Fruit fly (Drosophila melanogaster): ENCODE measurements around the gene CG5280.

CG5280 gene

DNA sequence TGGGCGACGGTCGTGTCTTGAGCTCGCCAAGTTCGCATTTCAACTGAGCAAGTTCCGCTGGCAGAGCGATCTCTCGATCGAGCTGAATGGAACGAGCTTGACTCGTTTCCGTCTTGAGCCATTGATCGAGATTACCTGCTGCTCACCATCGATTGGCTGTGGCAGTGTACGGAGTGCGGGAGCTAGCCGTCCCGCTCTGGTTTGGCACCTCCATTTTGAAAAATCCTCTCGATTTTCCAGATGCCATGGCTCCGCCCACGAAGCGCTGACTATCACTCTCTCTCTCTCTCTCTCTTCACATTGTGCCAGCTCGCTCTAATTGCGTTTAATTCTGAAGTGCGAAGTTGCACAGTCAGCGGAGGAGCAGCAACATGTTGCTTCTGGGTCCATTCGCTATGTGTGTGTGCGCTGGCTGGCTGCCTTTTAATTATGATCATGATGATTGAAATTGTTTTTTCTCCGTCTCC, 29.2 kb upstream of the CG5280 start, which contains the start of gene Doc2 (continued):
- no peak for TF ChIP-seq ase (GFP tag; IDR thresholded peaks at IDR 0.05)
- TF ChIP-seq wek (GFP tag; optimal IDR thresholded peaks at IDR 0.05) = no peak
- no peak for TF ChIP-seq Blimp-1 (GFP tag; optimal IDR thresholded peaks at IDR 0.05)
- no peak for TF ChIP-seq CG18011 (GFP tag; optimal IDR thresholded peaks at IDR 0.05)
- TF ChIP-seq pho (GFP tag; optimal IDR thresholded peaks at IDR 0.05) = no peak
- no peak for TF ChIP-seq CG11723 (GFP tag; optimal IDR thresholded peaks at IDR 0.05)
- TF ChIP-seq CG9932 (GFP tag; IDR thresholded peaks at IDR 0.05) = no peak
- no peak for TF ChIP-seq CG7839 (tag; optimal IDR thresholded peaks at IDR 0.05)
- no peak for TF ChIP-seq CG18262 (tag; optimal IDR thresholded peaks at IDR 0.05)
- TF ChIP-seq gce (GFP tag; IDR thresholded peaks at IDR 0.05) = 0 out of 3 replicates have a peak, but pooled peaks have one; percentile 18
- TF ChIP-seq Bgb (GFP tag; IDR thresholded peaks at IDR 0.05; ENCODE audit: partially characterized antibody) = no peak; the same call in 1 of the 2 replicates
- no peak for TF ChIP-seq CG4360 (GFP tag; IDR thresholded peaks at IDR 0.05)
- no peak for TF ChIP-seq seq (GFP tag; IDR thresholded peaks at IDR 0.05)
- TF ChIP-seq Rfx (GFP tag; IDR thresholded peaks at IDR 0.05) = no peak
- no peak for TF ChIP-seq CG16815 (GFP tag; optimal IDR thresholded peaks at IDR 0.05)
- no peak for TF ChIP-seq CG3995 (GFP tag; optimal IDR thresholded peaks at IDR 0.05)
- TF ChIP-seq otp (GFP tag; IDR thresholded peaks at IDR 0.05) = no peak
- TF ChIP-seq kah (GFP tag; optimal IDR thresholded peaks at IDR 0.05) = peak; percentile 53

DNA sequence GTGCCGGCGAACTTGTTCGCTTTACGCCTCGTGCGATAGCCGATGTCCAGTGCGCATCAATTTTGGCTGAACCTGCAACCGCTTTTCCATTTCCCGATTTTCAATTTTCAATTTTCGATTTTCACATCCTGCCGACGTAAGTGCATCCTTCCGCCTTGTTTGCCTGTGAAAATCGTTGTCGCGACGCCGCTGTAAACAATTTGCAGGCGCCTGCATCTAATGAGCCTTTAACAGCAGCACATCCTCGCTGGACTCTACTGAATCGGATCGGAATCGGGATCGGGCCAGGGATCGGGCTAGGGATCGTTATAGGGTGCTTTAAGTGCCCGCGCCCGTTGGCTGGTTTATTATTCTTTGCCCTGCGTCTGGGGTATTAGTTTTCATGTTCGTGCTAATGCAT, 27.4 kb upstream of the CG5280 start:
- peak in 1 of 2 experiments; percentile 15 for TF ChIP-seq tll (GFP tag; optimal IDR thresholded peaks at IDR 0.05)
- no peak for TF ChIP-seq CG32532 (GFP tag; IDR thresholded peaks at IDR 0.05)
- TF ChIP-seq CG15479 (GFP tag; optimal IDR thresholded peaks at IDR 0.05) = peak; percentile 43
- no peak for TF ChIP-seq hbn (GFP tag; IDR thresholded peaks at IDR 0.05; ENCODE audit: partially characterized antibody)
- peak; percentile 96 for TF ChIP-seq zen (tag; optimal IDR thresholded peaks at IDR 0.05)
- no peak for TF ChIP-seq tin (GFP tag; optimal IDR thresholded peaks at IDR 0.05)
- TF ChIP-seq CG7987 (GFP tag; optimal IDR thresholded peaks at IDR 0.05) = no peak
- no peak for TF ChIP-seq wor (GFP tag; IDR thresholded peaks at IDR 0.05)
- no peak for TF ChIP-seq CG1529 (GFP tag; optimal IDR thresholded peaks at IDR 0.05)
- no peak for TF ChIP-seq CG13624 (GFP tag; optimal IDR thresholded peaks at IDR 0.05)
- no peak for TF ChIP-seq twi (tag; optimal IDR thresholded peaks at IDR 0.05)
- no peak for TF ChIP-seq sens-2 (GFP tag; IDR thresholded peaks at IDR 0.05)

DNA sequence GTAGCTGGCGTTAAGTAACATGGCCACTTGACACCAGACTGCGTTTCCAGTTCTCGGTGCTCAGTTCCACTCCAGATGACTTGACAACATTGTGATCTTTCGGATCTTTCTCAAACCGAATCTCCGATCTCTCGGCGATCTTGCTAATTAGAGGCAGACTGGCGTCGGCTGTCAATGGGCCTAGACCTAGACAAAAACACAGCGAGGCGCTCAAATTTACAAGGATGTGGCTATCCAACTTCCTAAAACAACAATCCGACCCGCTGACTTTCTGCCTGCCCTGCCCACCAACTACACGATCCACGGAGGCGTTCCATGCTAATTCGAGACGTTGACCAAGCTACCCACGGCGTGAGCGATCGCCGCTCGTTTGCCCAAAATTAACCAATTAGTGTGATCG, 23.7 kb upstream of the CG5280 start:
- TF ChIP-seq Neu2 (GFP tag; optimal IDR thresholded peaks at IDR 0.05; ENCODE audit: borderline replicate concordance) (no peak), twi (tag; optimal IDR thresholded peaks at IDR 0.05) (peak; percentile 16), zen (tag; optimal IDR thresholded peaks at IDR 0.05) (peak; percentile 93)

DNA sequence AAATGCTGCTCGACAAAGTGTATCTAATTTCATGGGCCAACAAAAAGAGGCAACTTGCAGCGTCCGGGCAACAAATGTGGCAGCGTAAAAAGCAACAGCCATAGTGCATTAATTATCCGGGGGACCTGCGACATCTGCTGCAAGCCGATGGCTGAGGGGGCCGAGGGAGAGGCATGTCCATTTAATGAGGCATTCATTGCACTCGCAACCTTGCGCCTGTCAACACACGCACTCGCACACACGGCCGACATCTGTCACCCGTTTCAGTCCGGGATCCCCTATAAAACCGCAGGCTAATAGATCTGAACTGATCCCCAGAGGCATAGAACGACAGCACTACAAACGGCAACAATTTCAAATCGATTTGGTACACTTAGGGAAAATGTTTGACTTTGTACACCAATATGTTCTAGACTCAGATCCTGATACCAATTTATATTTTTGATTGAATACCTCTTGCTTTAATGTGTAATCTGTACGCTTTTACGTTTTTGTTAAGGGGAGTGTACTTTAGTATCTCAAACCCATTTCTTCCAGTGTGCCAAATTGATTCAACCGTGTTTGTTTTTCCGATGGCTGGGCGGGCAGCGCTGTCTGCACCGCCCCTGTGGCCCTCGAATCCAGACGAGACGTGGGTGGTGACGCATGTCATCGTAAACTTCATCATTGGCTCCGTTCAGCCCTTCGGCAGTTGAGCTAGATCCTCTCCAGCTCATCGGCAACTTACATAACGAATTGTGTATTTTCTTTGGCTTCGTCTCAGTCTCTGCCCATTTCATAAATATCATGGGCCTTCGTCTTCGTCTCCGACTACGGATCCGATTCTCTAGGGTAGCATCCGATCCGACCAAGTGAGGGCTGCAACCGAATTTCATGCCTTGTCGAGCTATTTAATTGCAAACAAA, 21.7 kb upstream of the CG5280 start:
- TF ChIP-seq br (optimal IDR thresholded peaks at IDR 0.05) (no peak), zen (tag; optimal IDR thresholded peaks at IDR 0.05) (peak; percentile 46), Chrac-16 (GFP tag; optimal IDR thresholded peaks at IDR 0.05) (peak; percentile 74), sima (GFP tag; optimal IDR thresholded peaks at IDR 0.05) (no peak), aop (GFP tag; IDR thresholded peaks at IDR 0.05) (no peak), lmd (GFP tag; IDR thresholded peaks at IDR 0.05) (peak; percentile 73), Dp (GFP tag; optimal IDR thresholded peaks at IDR 0.05) (no peak), CG6813 (GFP tag; optimal IDR thresholded peaks at IDR 0.05) (peak; percentile 79), Kr (GFP tag; optimal IDR thresholded peaks at IDR 0.05) (no peak), CG12744 (GFP tag; optimal IDR thresholded peaks at IDR 0.05) (peak; percentile 12), slou (GFP tag; optimal IDR thresholded peaks at IDR 0.05) (peak; percentile 40), CG1647 (GFP tag; optimal IDR thresholded peaks at IDR 0.05) (peak; percentile 21), trh (GFP tag; optimal IDR thresholded peaks at IDR 0.05) (peak; percentile 21), Dad (GFP tag; optimal IDR thresholded peaks at IDR 0.05) (peak; percentile 45), twi (tag; optimal IDR thresholded peaks at IDR 0.05) (peak; percentile 98), dan (GFP tag; IDR thresholded peaks at IDR 0.05) (peak; percentile 91), HmgD (GFP tag; optimal IDR thresholded peaks at IDR 0.05) (peak; percentile 31)
